Fruit fly (Drosophila melanogaster) whole organism, embryonic: ENCODE data around the gene PGRP-LA.

Source experiments
- Atf3 ChIP-seq: fragments of 200-800 bp; sonication (Bioruptor generic); optimal IDR thresholded peaks from 3 replicates; lab custom pipeline; 2016; ENCODE audit warnings: missing biosample characterization, missing genetic modification characterization
- CG10366 ChIP-seq: fragments of 200-800 bp; sonication (Bioruptor generic); IDR thresholded peaks from 2 replicates; pipeline ENCODE4 v1.3.6; 2022; ENCODE audit warnings: missing biosample characterization, missing genetic modification characterization
- CG10543 ChIP-seq: fragments of 200-800 bp; sonication (Bioruptor generic); optimal IDR thresholded peaks from 3 replicates; lab custom pipeline; 2017; ENCODE audit warnings: missing biosample characterization, mild to moderate bottlenecking, missing genetic modification characterization, moderate library complexity
- CG10565 ChIP-seq: fragments of 200-800 bp; sonication (Bioruptor generic); optimal IDR thresholded peaks from 3 replicates; lab custom pipeline; 2016; ENCODE audit warnings: missing biosample characterization, mild to moderate bottlenecking, missing genetic modification characterization
- CG11247 ChIP-seq: fragments of 200-800 bp; sonication (Bioruptor generic); IDR thresholded peaks from 2 replicates; pipeline ENCODE4 v1.3.6; 2022; ENCODE audit warnings: missing biosample characterization, missing genetic modification characterization
- CG12104 ChIP-seq: fragments of 200-800 bp; sonication (Bioruptor generic); optimal IDR thresholded peaks from 3 replicates; lab custom pipeline; 2016; ENCODE audit warnings: missing biosample characterization, missing genetic modification characterization
- CG13287 ChIP-seq: fragments of 200-800 bp; sonication (Bioruptor generic); IDR thresholded peaks from 2 replicates; pipeline ENCODE4 v1.3.6; 2022; ENCODE audit warnings: missing biosample characterization, missing genetic modification characterization; ENCODE audit not compliant: partially characterized antibody
- CG13296 ChIP-seq: fragments of 200-800 bp; sonication (Bioruptor generic); optimal IDR thresholded peaks from 3 replicates; lab custom pipeline; 2018; ENCODE audit warnings: missing biosample characterization, mild to moderate bottlenecking, missing genetic modification characterization
- CG14014 ChIP-seq: fragments of 200-800 bp; sonication (Bioruptor generic); IDR thresholded peaks from 2 replicates; pipeline ENCODE4 v1.3.6; 2022; ENCODE audit warnings: missing biosample characterization, missing genetic modification characterization
- CG15011 ChIP-seq: fragments of 200-800 bp; sonication (Bioruptor generic); optimal IDR thresholded peaks from 3 replicates; lab custom pipeline; 2018; ENCODE audit warnings: missing biosample characterization, mild to moderate bottlenecking, missing genetic modification characterization
- CG1602 ChIP-seq: fragments of 200-800 bp; sonication (Bioruptor generic); optimal IDR thresholded peaks from 3 replicates; lab custom pipeline; 2016; ENCODE audit warnings: missing biosample characterization, missing genetic modification characterization
- CG1603 ChIP-seq: fragments of 200-800 bp; sonication (Bioruptor generic); optimal IDR thresholded peaks from 2 replicates; lab custom pipeline; 2019; ENCODE audit warnings: missing biosample characterization, mild to moderate bottlenecking, missing genetic modification characterization, moderate library complexity
- CG1647 ChIP-seq: fragments of 200-800 bp; sonication (Bioruptor generic); optimal IDR thresholded peaks from 3 replicates; lab custom pipeline; 2016; ENCODE audit warnings: missing biosample characterization, missing genetic modification characterization
- CG17385 ChIP-seq: fragments of 200-800 bp; sonication (Bioruptor generic); optimal IDR thresholded peaks from 3 replicates; lab custom pipeline; 2018; ENCODE audit warnings: missing biosample characterization, mild to moderate bottlenecking, missing genetic modification characterization
- CG2120 ChIP-seq: fragments of 200-800 bp; sonication (Bioruptor generic); optimal IDR thresholded peaks from 3 replicates; lab custom pipeline; 2016; ENCODE audit warnings: missing biosample characterization, missing genetic modification characterization
- CG4730 ChIP-seq: fragments of 200-800 bp; sonication (Bioruptor generic); IDR thresholded peaks from 2 replicates; pipeline ENCODE4 v1.3.6; 2022; ENCODE audit warnings: missing biosample characterization, missing genetic modification characterization
- CG9437 ChIP-seq: fragments of 200-800 bp; sonication (Bioruptor generic); optimal IDR thresholded peaks from 2 replicates; lab custom pipeline; 2018; ENCODE audit warnings: missing biosample characterization, mild to moderate bottlenecking, missing genetic modification characterization
- D ChIP-seq, 2 experiments: fragments of 200-800 bp in 1 of 2; fragments of >200 bp in 1 of 2; sonication (Bioruptor generic) in 1 of 2; optimal IDR thresholded peaks; 2 replicates in 1 of 2; 3 replicates in 1 of 2; lab custom pipeline; 2017; ENCODE audit warnings: mild to moderate bottlenecking in 1 of 2, missing biosample characterization in 1 of 2, missing genetic modification characterization in 1 of 2, missing genetic modification reagents in 1 of 2
- Dref ChIP-seq: fragments of 200-800 bp; sonication (Bioruptor generic); IDR thresholded peaks from 2 replicates; pipeline ENCODE4 v1.3.6; 2022; ENCODE audit warnings: missing biosample characterization, missing genetic modification characterization
- E2f2 ChIP-seq: fragments of 200-800 bp; sonication (Bioruptor generic); IDR thresholded peaks from 2 replicates; pipeline ENCODE4 v1.3.6; 2022; ENCODE audit warnings: missing biosample characterization, missing genetic modification characterization
- Eip74EF ChIP-seq, 2 experiments: fragments of 200-800 bp in 1 of 2; fragments of >200 bp in 1 of 2; sonication (Bioruptor generic) in 1 of 2; optimal IDR thresholded peaks; 2 replicates each; lab custom pipeline; 2017 to 2019; ENCODE audit warnings: missing biosample characterization in 2 of 2, missing genetic modification characterization in 2 of 2, mild to moderate bottlenecking in 1 of 2, moderate library complexity in 1 of 2
- Fer3 ChIP-seq: fragments of 200-800 bp; sonication (Bioruptor generic); optimal IDR thresholded peaks from 2 replicates; lab custom pipeline; 2018; ENCODE audit warnings: missing biosample characterization, mild to moderate bottlenecking, missing genetic modification characterization, moderate library complexity
- H15 ChIP-seq: fragments of 200-800 bp; sonication (Bioruptor generic); IDR thresholded peaks from 3 replicates; pipeline ENCODE4 v1.3.6; 2022; ENCODE audit warnings: missing biosample characterization, missing genetic modification characterization
- HLH3B ChIP-seq: fragments of 200-800 bp; sonication (Bioruptor generic); IDR thresholded peaks from 2 replicates; pipeline ENCODE4 v1.3.6; 2022; ENCODE audit warnings: missing biosample characterization, missing genetic modification characterization
- Hmr ChIP-seq: fragments of 200-800 bp; sonication (Bioruptor generic); optimal IDR thresholded peaks from 3 replicates; lab custom pipeline; 2017; ENCODE audit warnings: mild to moderate bottlenecking, missing biosample characterization, missing genetic modification reagents, missing genetic modification characterization
- NC2β ChIP-seq: fragments of 200-800 bp; sonication (Bioruptor generic); optimal IDR thresholded peaks from 2 replicates; lab custom pipeline; 2016; ENCODE audit warnings: missing biosample characterization, missing genetic modification characterization
- Nf-YA ChIP-seq: fragments of 200-800 bp; sonication (Bioruptor generic); IDR thresholded peaks from 2 replicates; pipeline ENCODE4 v1.3.6; 2022; ENCODE audit warnings: missing biosample characterization, missing genetic modification characterization
- Poxn ChIP-seq: fragments of 200-800 bp; sonication (Bioruptor generic); IDR thresholded peaks from 2 replicates; pipeline ENCODE4 v1.3.6; 2022; ENCODE audit warnings: missing biosample characterization, missing genetic modification characterization
- Six4 ChIP-seq: fragments of 200-800 bp; sonication (Bioruptor generic); optimal IDR thresholded peaks from 2 replicates; lab custom pipeline; 2016; ENCODE audit warnings: missing biosample characterization, missing genetic modification characterization
- Vsx1 ChIP-seq: fragments of 200-800 bp; sonication (Bioruptor generic); optimal IDR thresholded peaks from 2 replicates; lab custom pipeline; 2017; ENCODE audit warnings: missing biosample characterization, mild to moderate bottlenecking, missing genetic modification characterization, missing genetic modification reagents
- abd-A ChIP-seq: fragments of 200-800 bp; sonication (Bioruptor generic); optimal IDR thresholded peaks from 3 replicates; lab custom pipeline; 2019; ENCODE audit warnings: missing biosample characterization, mild to moderate bottlenecking, missing genetic modification characterization, moderate library complexity
- dm ChIP-seq: fragments of 200-800 bp; sonication (Bioruptor generic); optimal IDR thresholded peaks from 3 replicates; lab custom pipeline; 2016; ENCODE audit warnings: missing biosample characterization, missing genetic modification characterization
- ems ChIP-seq: fragments of 200-800 bp; sonication (Bioruptor generic); optimal IDR thresholded peaks from 3 replicates; lab custom pipeline; 2016; ENCODE audit warnings: missing biosample characterization, missing genetic modification characterization
- fd96Cb ChIP-seq: fragments of 200-800 bp; sonication (Bioruptor generic); optimal IDR thresholded peaks from 2 replicates; lab custom pipeline; 2018; ENCODE audit warnings: missing biosample characterization, mild to moderate bottlenecking, missing genetic modification characterization, moderate library complexity
- gce ChIP-seq: fragments of 200-800 bp; sonication (Bioruptor generic); IDR thresholded peaks from 3 replicates; pipeline ENCODE4 v1.3.6; 2022; ENCODE audit warnings: missing biosample characterization, missing genetic modification characterization
- gem ChIP-seq: fragments of 200-800 bp; sonication (Bioruptor generic); optimal IDR thresholded peaks from 2 replicates; lab custom pipeline; 2019; ENCODE audit warnings: missing biosample characterization, mild to moderate bottlenecking, missing genetic modification characterization, moderate library complexity
- grn ChIP-seq: fragments of 200-800 bp; sonication (Bioruptor generic); optimal IDR thresholded peaks from 3 replicates; lab custom pipeline; 2017; ENCODE audit warnings: missing biosample characterization, missing genetic modification characterization
- h ChIP-seq: fragments of >200 bp; optimal IDR thresholded peaks from 2 replicates; lab custom pipeline; 2017
- hb ChIP-seq: fragments of 200-800 bp; sonication (Bioruptor generic); IDR thresholded peaks from 3 replicates; pipeline ENCODE4 v1.3.6; 2022; ENCODE audit warnings: missing biosample characterization, missing genetic modification characterization; ENCODE audit not compliant: partially characterized antibody
- inv ChIP-seq: fragments of 200-800 bp; sonication (Bioruptor generic); IDR thresholded peaks from 2 replicates; pipeline ENCODE4 v1.3.6; 2022; ENCODE audit warnings: missing biosample characterization, missing genetic modification characterization; ENCODE audit not compliant: partially characterized antibody
- knrl ChIP-seq: fragments of 200-800 bp; sonication (Bioruptor generic); IDR thresholded peaks from 3 replicates; pipeline ENCODE4 v1.3.6; 2022; ENCODE audit warnings: missing biosample characterization, missing genetic modification characterization; ENCODE audit not compliant: partially characterized antibody
- lmd ChIP-seq: fragments of 200-800 bp; sonication (Bioruptor generic); IDR thresholded peaks from 2 replicates; pipeline ENCODE4 v1.3.6; 2022; ENCODE audit warnings: missing biosample characterization, missing genetic modification characterization
- nom ChIP-seq: fragments of 200-800 bp; sonication (Bioruptor generic); optimal IDR thresholded peaks from 2 replicates; lab custom pipeline; 2017; ENCODE audit warnings: missing biosample characterization, missing genetic modification characterization, mild to moderate bottlenecking, moderate library complexity, missing genetic modification reagents
- pho ChIP-seq: fragments of 200-800 bp; sonication (Bioruptor generic); optimal IDR thresholded peaks from 2 replicates; lab custom pipeline; 2016; ENCODE audit warnings: missing biosample characterization, missing genetic modification characterization
- pum ChIP-seq: fragments of 200-800 bp; sonication (Bioruptor generic); optimal IDR thresholded peaks from 2 replicates; lab custom pipeline; 2016; ENCODE audit warnings: missing biosample characterization, missing genetic modification characterization
- run ChIP-seq: fragments of 200-800 bp; sonication (Bioruptor generic); optimal IDR thresholded peaks from 3 replicates; lab custom pipeline; 2018; ENCODE audit warnings: missing biosample characterization, mild to moderate bottlenecking, missing genetic modification characterization
- tap ChIP-seq: fragments of 200-800 bp; optimal IDR thresholded peaks from 3 replicates; lab custom pipeline; 2019; ENCODE audit warnings: missing biosample characterization, mild to moderate bottlenecking, missing genetic modification characterization, moderate library complexity
- tgo ChIP-seq: fragments of 200-800 bp; sonication (Bioruptor generic); IDR thresholded peaks from 3 replicates; pipeline ENCODE4 v1.3.6; 2022; ENCODE audit warnings: missing biosample characterization, missing genetic modification characterization
- vvl ChIP-seq: fragments of 200-800 bp; sonication (Bioruptor generic); IDR thresholded peaks from 2 replicates; pipeline ENCODE4 v1.3.6; 2022; ENCODE audit warnings: missing biosample characterization, missing genetic modification characterization
- z ChIP-seq: fragments of 200-800 bp; sonication (Bioruptor generic); IDR thresholded peaks from 3 replicates; pipeline ENCODE4 v1.3.6; 2022; ENCODE audit warnings: missing biosample characterization, missing genetic modification characterization

Gene PGRP-LA

DNA sequence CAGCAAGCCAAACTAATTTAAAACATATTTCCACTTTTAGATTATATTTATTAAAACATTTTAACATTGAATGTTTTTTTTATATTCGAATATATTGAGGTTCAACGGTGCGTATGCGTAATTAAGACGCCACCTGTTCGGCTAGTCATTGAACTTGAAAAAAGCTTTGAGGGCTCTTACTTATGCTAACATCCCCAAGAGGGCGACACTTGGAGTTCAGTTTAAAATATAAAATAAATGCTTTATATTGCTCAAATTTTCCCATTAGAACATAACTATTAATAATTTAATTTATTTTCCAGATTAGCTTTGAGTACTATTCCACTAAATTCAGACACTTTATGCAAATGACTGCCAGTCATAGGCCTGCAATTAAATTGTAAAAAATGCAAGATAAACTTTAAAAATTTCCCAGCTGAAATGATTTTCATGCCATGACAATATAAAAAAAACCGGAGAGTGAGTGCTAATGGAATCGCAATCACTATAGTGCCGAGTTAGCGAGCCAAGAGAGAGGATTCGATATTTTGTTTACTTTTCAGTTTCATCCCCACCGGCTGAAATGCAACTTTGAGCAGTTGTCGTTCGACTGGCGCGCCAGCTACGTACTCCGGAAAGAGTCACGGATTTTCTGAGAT lies at the start of gene PGRP-LA:
PGRP-LA (plus strand) TSS at position 588 of the 638 bp plus-strand sequence.
- no peak for TF ChIP-seq Atf3 (GFP tag; lab: Kevin White, UChicago)
- no peak for TF ChIP-seq nom
- TF ChIP-seq CG4730 (GFP tag; lab: Robert Waterston, UW): no peak
- no peak for TF ChIP-seq abd-A (tag; lab: Kevin White, UChicago)
- TF ChIP-seq H15 (GFP tag; lab: Robert Waterston, UW): 0 out of 3 replicates have a peak, but pooled peaks have one; percentile 35
- TF ChIP-seq HLH3B: no peak
- TF ChIP-seq E2f2 (GFP tag; lab: Robert Waterston, UW): peak; percentile 54
- no peak for TF ChIP-seq pum (GFP tag; lab: Kevin White, UChicago)
- TF ChIP-seq CG1602 (GFP tag; lab: Kevin White, UChicago): no peak
- TF ChIP-seq Nf-YA (GFP tag; lab: Robert Waterston, UW): no peak
- TF ChIP-seq NC2β (GFP tag; lab: Kevin White, UChicago): no peak
- peak; percentile 22 for TF ChIP-seq CG17385 (GFP tag; lab: Kevin White, UChicago)
- TF ChIP-seq tap (tag; lab: Kevin White, UChicago): no peak
- peak; percentile 1 for TF ChIP-seq Six4
- peak; percentile 30 for TF ChIP-seq CG9437 (GFP tag; lab: Kevin White, UChicago)
- peak; percentile 40; the same call in 1 of the 3 replicates for TF ChIP-seq tgo (GFP tag; lab: Robert Waterston, UW)
- peak; percentile 18 for TF ChIP-seq CG10543 (GFP tag; lab: Kevin White, UChicago)
- peak; percentile 27 for TF ChIP-seq Hmr (GFP tag; lab: Kevin White, UChicago)
- TF ChIP-seq dm (GFP tag; lab: Kevin White, UChicago): no peak
- no peak for TF ChIP-seq Vsx1 (GFP tag; lab: Kevin White, UChicago)
- TF ChIP-seq lmd (GFP tag; lab: Robert Waterston, UW): peak; percentile 47; the same call in 1 of the 2 replicates
- TF ChIP-seq CG11247 (GFP tag; lab: Robert Waterston, UW): peak; percentile 80
- TF ChIP-seq knrl (GFP tag; lab: Robert Waterston, UW): no peak
- TF ChIP-seq z: no peak
- TF ChIP-seq CG10366 (GFP tag; lab: Robert Waterston, UW): no peak
- no peak for TF ChIP-seq CG13287
- no peak for TF ChIP-seq CG15011 (GFP tag; lab: Kevin White, UChicago)
- TF ChIP-seq pho: no peak
- TF ChIP-seq gem (tag; lab: Kevin White, UChicago): peak; percentile 41
- TF ChIP-seq CG13296: peak; percentile 38
- TF ChIP-seq CG10565: no peak
- peak; percentile 29 for TF ChIP-seq Fer3
- TF ChIP-seq Eip74EF (GFP tag; optimal IDR thresholded peaks at IDR 0.05; lab: Kevin White, UChicago): no peak
- no peak for TF ChIP-seq grn (GFP tag; lab: Kevin White, UChicago)
- no peak for TF ChIP-seq fd96Cb (tag; lab: Kevin White, UChicago)
- no peak for TF ChIP-seq CG1603
- no peak for TF ChIP-seq CG12104 (GFP tag; lab: Kevin White, UChicago)
- TF ChIP-seq D (optimal IDR thresholded peaks at IDR 0.05; lab: Kevin White, UChicago): no peak
- no peak for TF ChIP-seq D (GFP tag; optimal IDR thresholded peaks at IDR 0.05; lab: Kevin White, UChicago)
- no peak for TF ChIP-seq ems
- peak; percentile 35; the same call in 1 of the 2 replicates for TF ChIP-seq vvl
- no peak for TF ChIP-seq Poxn (GFP tag; lab: Robert Waterston, UW)
- no peak for TF ChIP-seq CG14014 (GFP tag; lab: Robert Waterston, UW)
- TF ChIP-seq Dref: no peak
- TF ChIP-seq h (lab: Kevin White, UChicago): no peak
- no peak for TF ChIP-seq gce (GFP tag; lab: Robert Waterston, UW)
- no peak for TF ChIP-seq inv (GFP tag; lab: Robert Waterston, UW)
- TF ChIP-seq CG2120 (GFP tag; lab: Kevin White, UChicago): peak; percentile 28
- TF ChIP-seq CG1647 (GFP tag; lab: Kevin White, UChicago): no peak
- TF ChIP-seq hb (GFP tag; lab: Robert Waterston, UW): no peak
- TF ChIP-seq run (tag; lab: Kevin White, UChicago): no peak
